Worm (Caenorhabditis elegans) whole organism, L4 larva: ENCODE results near the gene Y116A8A.2.
"Not testable (repeated sequence)": the region's sequence is repeated elsewhere in the genome, so short reads cannot be mapped to it uniquely, and the experiment has no call there.

Experiments
- R02D3.7 ChIP-seq: fragments of 150-350 bp; sonication (generic microtip); optimal IDR thresholded peaks from 3 replicates; lab custom pipeline; 2014; ENCODE audit warnings: missing biosample characterization, missing genetic modification characterization
- Y105C5A.15 ChIP-seq: fragments of 200-800 bp; sonication (Bioruptor generic); IDR thresholded peaks from 2 replicates; pipeline ENCODE4 v1.3.6; 2022; ENCODE audit warnings: missing genetic modification characterization, missing compliant biosample characterization
- jun-1 ChIP-seq: fragments of 150-350 bp; optimal IDR thresholded peaks from 2 replicates; lab custom pipeline; 2014; ENCODE audit warnings: missing biosample characterization, missing genetic modification reagents, missing genetic modification characterization
- lin-15B ChIP-seq: fragments of 150-350 bp; sonication (generic microtip); optimal IDR thresholded peaks from 3 replicates; lab custom pipeline; 2014; ENCODE audit warnings: missing biosample characterization, missing genetic modification characterization
- nhr-28 ChIP-seq: fragments of 150-350 bp; optimal IDR thresholded peaks from 2 replicates; lab custom pipeline; 2014; ENCODE audit warnings: missing biosample characterization, missing genetic modification characterization
- pqm-1 ChIP-seq: sonication (generic microtip); optimal IDR thresholded peaks from 2 replicates; lab custom pipeline; 2017; ENCODE audit warnings: missing biosample characterization, missing genetic modification characterization
- unc-62 ChIP-seq, 3 experiments: fragments of 150-350 bp in 1 of 3; sonication (generic microtip); optimal IDR thresholded peaks in 2 of 3; peaks in 1 of 3; 1 replicate in 1 of 3; 2 replicates in 2 of 3; lab custom pipeline; 2014 to 2017; ENCODE audit warnings: missing biosample characterization in 3 of 3, missing genetic modification characterization in 3 of 3, missing genetic modification reagents in 3 of 3, missing genotype in 1 of 3
- ztf-11 ChIP-seq: fragments of 150-350 bp; optimal IDR thresholded peaks from 2 replicates; lab custom pipeline; 2014; ENCODE audit warnings: missing biosample characterization, missing genetic modification characterization

DNA sequence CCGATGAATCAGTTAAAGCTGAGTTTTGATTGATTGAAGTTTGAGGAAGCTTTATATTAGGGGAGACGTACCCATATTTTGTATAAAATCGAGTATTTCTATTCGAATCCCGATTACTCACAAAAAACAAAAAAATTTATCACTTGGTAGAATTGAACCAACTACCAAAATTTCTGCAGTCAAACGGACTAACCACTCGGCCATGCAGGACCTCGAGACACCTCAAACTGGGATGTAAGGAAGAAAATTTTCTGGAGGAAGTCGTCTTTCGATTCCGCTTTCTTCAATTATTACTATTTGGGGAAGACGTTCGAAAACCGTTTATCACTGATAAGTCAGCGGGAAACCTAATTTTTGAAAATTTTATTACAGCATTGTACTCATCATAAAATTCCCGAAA, 29.8 kb upstream of the Y116A8A.2 start:
- TF ChIP-seq nhr-28 (tag; lab: Kevin White, UChicago); unc-62 (GFP tag; optimal IDR thresholded peaks at IDR 0.05 in 1 of 2; lab: Kevin White, UChicago); unc-62 (tag; optimal IDR thresholded peaks at IDR 0.05; lab: Kevin White, UChicago); ztf-11 (tag; lab: Kevin White, UChicago); lin-15B (tag; lab: Kevin White, UChicago); jun-1; Y105C5A.15 (GFP tag; lab: Robert Waterston, UW); R02D3.7 (tag; lab: Kevin White, UChicago); pqm-1 (tag; lab: Kevin White, UChicago): not testable (repeated sequence)
